Worm (Caenorhabditis elegans) whole organism, late embryonic: ENCODE data around the gene sad-1.

Experiments
- F13H6.1 ChIP-seq: sonication (generic microtip); optimal IDR thresholded peaks from 2 replicates; lab custom pipeline; 2016; ENCODE audit warnings: missing genetic modification characterization, missing compliant biosample characterization
- dmd-4 ChIP-seq: sonication (generic microtip); optimal IDR thresholded peaks from 2 replicates; lab custom pipeline; 2016; ENCODE audit warnings: borderline replicate concordance, missing genetic modification characterization, missing compliant biosample characterization
- nfya-1 ChIP-seq: sonication (generic microtip); optimal IDR thresholded peaks from 2 replicates; lab custom pipeline; 2017; ENCODE audit warnings: missing genetic modification characterization, mild to moderate bottlenecking, missing compliant biosample characterization, antibody characterized with exemption, moderate library complexity
- pqm-1 ChIP-seq: sonication (generic microtip); optimal IDR thresholded peaks from 2 replicates; lab custom pipeline; 2016; ENCODE audit warnings: missing genetic modification characterization, missing compliant biosample characterization
- unc-3 ChIP-seq, 2 experiments: fragments of 200-800 bp in 1 of 2; sonication (Bioruptor generic) in 1 of 2; sonication (generic microtip) in 1 of 2; conservative IDR thresholded peaks in 1 of 2; optimal IDR thresholded peaks in 1 of 2; 2 replicates each; pipeline versions ENCODE4 v1.3.6 to Lab custom; 2016 to 2022; ENCODE audit warnings: missing compliant biosample characterization in 2 of 2, missing genetic modification characterization in 2 of 2, missing genetic modification reagents in 1 of 2

DNA sequence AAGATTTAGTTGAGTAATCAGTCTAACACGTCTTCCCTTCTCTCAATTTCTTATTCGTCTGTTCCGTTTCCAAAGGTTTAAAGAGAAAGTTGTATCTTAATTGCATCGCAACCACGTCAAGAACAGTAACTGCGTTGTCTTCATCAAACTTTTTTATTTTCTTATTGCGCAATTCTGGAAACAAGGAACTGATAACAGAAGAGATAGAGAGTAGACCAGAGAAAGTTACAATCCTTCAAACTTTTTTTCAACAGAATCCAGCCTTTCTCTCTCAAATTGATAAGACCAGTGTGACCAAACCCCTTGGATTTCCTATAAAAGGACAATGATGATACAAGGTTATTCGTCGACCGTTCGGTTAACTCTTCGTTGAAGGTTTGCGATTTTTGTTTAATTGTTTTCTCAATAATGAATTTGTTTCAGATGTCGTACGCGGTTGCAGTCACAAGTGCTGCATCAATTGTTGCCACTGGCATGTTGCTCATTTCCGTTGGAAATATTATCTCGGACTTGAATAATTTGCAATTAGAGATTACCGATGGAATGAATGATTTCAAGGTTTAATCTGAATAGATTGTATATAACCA, 31.3 kb downstream of the sad-1 start, which contains the start of gene col-184:
- no peak for TF ChIP-seq pqm-1 (tag; lab: Kevin White, UChicago)
- TF ChIP-seq dmd-4 (tag; lab: Kevin White, UChicago): no peak
- no peak for TF ChIP-seq nfya-1 (tag; lab: Kevin White, UChicago)
- TF ChIP-seq unc-3 (GFP tag; conservative IDR thresholded peaks at IDR 0.05; lab: Robert Waterston, UW): no peak
- TF ChIP-seq unc-3 (tag; optimal IDR thresholded peaks at IDR 0.05; lab: Kevin White, UChicago): no peak
- no peak for TF ChIP-seq F13H6.1 (tag; lab: Kevin White, UChicago)
